Worm (Caenorhabditis elegans): ENCODE data around the gene C18D4.6.

The C18D4.6 gene

ce11 chrV:17542304-17542703 lies 4.1 kb upstream of the C18D4.6 start:
- TF ChIP-seq ceh-82 (tag; optimal IDR thresholded peaks at IDR 0.05): no peak
- no peak for TF ChIP-seq nhr-12 (tag; optimal IDR thresholded peaks at IDR 0.05)
- TF ChIP-seq aly-2 (tag; optimal IDR thresholded peaks at IDR 0.05): no peak
- TF ChIP-seq ztf-4 (tag; optimal IDR thresholded peaks at IDR 0.05): no peak
- TF ChIP-seq zag-1 (tag; optimal IDR thresholded peaks at IDR 0.05): no peak
- no peak for TF ChIP-seq nhr-10 (tag; optimal IDR thresholded peaks at IDR 0.05)
- TF ChIP-seq nhr-237 (tag; optimal IDR thresholded peaks at IDR 0.05): no peak
- TF ChIP-seq nhr-25 (tag; optimal IDR thresholded peaks at IDR 0.05): no peak
- TF ChIP-seq sma-9 (GFP tag; optimal IDR thresholded peaks at IDR 0.05): no peak
- TF ChIP-seq sma-9 (tag; optimal IDR thresholded peaks at IDR 0.05): no peak
- TF ChIP-seq unc-39 (tag; optimal IDR thresholded peaks at IDR 0.05): no peak
- no peak for TF ChIP-seq gmeb-1 (tag; optimal IDR thresholded peaks at IDR 0.05)
- no peak for TF ChIP-seq ztf-1 (GFP tag; conservative IDR thresholded peaks at IDR 0.05)
- TF ChIP-seq ztf-11 (tag; optimal IDR thresholded peaks at IDR 0.05): no peak
- TF ChIP-seq peb-1 (tag; optimal IDR thresholded peaks at IDR 0.05): no peak
- no peak for TF ChIP-seq mbf-1 (tag; optimal IDR thresholded peaks at IDR 0.05)
- no peak for TF ChIP-seq Y55F3AM.14 (GFP tag; optimal IDR thresholded peaks at IDR 0.05)
- TF ChIP-seq R02D3.7 (tag; optimal IDR thresholded peaks at IDR 0.05): no peak
- TF ChIP-seq unc-62 (GFP tag; optimal IDR thresholded peaks at IDR 0.05): no peak
- no peak for TF ChIP-seq nhr-6 (tag; optimal IDR thresholded peaks at IDR 0.05)
- no peak for TF ChIP-seq alr-1 (tag; optimal IDR thresholded peaks at IDR 0.05)

- TF ChIP-seq nhr-10 (tag; optimal IDR thresholded peaks at IDR 0.05) (no peak), dmd-4 (tag; optimal IDR thresholded peaks at IDR 0.05) (no peak), unc-39 (tag; optimal IDR thresholded peaks at IDR 0.05) (no peak), Y55F3AM.14 (GFP tag; optimal IDR thresholded peaks at IDR 0.05) (no peak), gmeb-1 (tag; optimal IDR thresholded peaks at IDR 0.05) (no peak), F13H6.1 (tag; optimal IDR thresholded peaks at IDR 0.05) (no peak), ztf-1 (GFP tag; conservative IDR thresholded peaks at IDR 0.05) (no peak)
These were observed 2.1 kb upstream of the C18D4.6 start, which contains the start of gene srz-25 for ce11 chrV:17540295-17540694. srz-25 (plus strand) TSS chrV:17540595.

- TF ChIP-seq alr-1 (tag; optimal IDR thresholded peaks at IDR 0.05): no peak
- TF ChIP-seq fos-1 (tag; optimal IDR thresholded peaks at IDR 0.05): no peak
- TF ChIP-seq nhr-237 (tag; optimal IDR thresholded peaks at IDR 0.05): no peak
- TF ChIP-seq ama-1 (optimal IDR thresholded peaks at IDR 0.05): no peak
- no peak for TF ChIP-seq zag-1 (tag; optimal IDR thresholded peaks at IDR 0.05)
- no peak for TF ChIP-seq mbf-1 (tag; optimal IDR thresholded peaks at IDR 0.05)
- no peak for TF ChIP-seq snpc-4 (tag; optimal IDR thresholded peaks at IDR 0.05)
- no peak for TF ChIP-seq Y55F3AM.14 (GFP tag; optimal IDR thresholded peaks at IDR 0.05)
- no peak for TF ChIP-seq ceh-16 (tag; optimal IDR thresholded peaks at IDR 0.05)
- TF ChIP-seq nhr-25 (tag; optimal IDR thresholded peaks at IDR 0.05): no peak
- TF ChIP-seq sem-4 (tag; optimal IDR thresholded peaks at IDR 0.05): no peak
- TF ChIP-seq nhr-23 (tag; optimal IDR thresholded peaks at IDR 0.05): no peak
- TF ChIP-seq ztf-4 (tag; optimal IDR thresholded peaks at IDR 0.05): no peak
- no peak for TF ChIP-seq mab-5 (tag; optimal IDR thresholded peaks at IDR 0.05)
- no peak for TF ChIP-seq unc-39 (tag; optimal IDR thresholded peaks at IDR 0.05)
- no peak for TF ChIP-seq ZK546.5 (tag; optimal IDR thresholded peaks at IDR 0.05)
These were observed 1.1 kb upstream of the C18D4.6 start for ce11 chrV:17539289-17539688.

ce11 chrV:17533200-17533599 lies 5.0 kb downstream of the C18D4.6 start:
- TF ChIP-seq C34F6.9 (tag; optimal IDR thresholded peaks at IDR 0.05) (no peak), nhr-25 (tag; optimal IDR thresholded peaks at IDR 0.05) (no peak), unc-55 (GFP tag; optimal IDR thresholded peaks at IDR 0.05) (no peak), sma-3 (GFP tag; optimal IDR thresholded peaks at IDR 0.05) (no peak), ceh-16 (tag; optimal IDR thresholded peaks at IDR 0.05) (no peak), gmeb-1 (tag; optimal IDR thresholded peaks at IDR 0.05) (no peak), nhr-21 (tag; optimal IDR thresholded peaks at IDR 0.05) (no peak), ztf-4 (tag; optimal IDR thresholded peaks at IDR 0.05) (no peak), alr-1 (tag; optimal IDR thresholded peaks at IDR 0.05) (no peak), crh-2 (tag; optimal IDR thresholded peaks at IDR 0.05) (no peak), zag-1 (tag; optimal IDR thresholded peaks at IDR 0.05) (no peak), Y55F3AM.14 (GFP tag; optimal IDR thresholded peaks at IDR 0.05) (no peak)

ce11 chrV:17532686-17533085 lies 5.5 kb downstream of the C18D4.6 start, which contains the start of gene C18D4.3:
C18D4.3 (minus strand) TSS chrV:17532786.
- TF ChIP-seq C34F6.9 (tag; optimal IDR thresholded peaks at IDR 0.05) (no peak), nhr-129 (tag; optimal IDR thresholded peaks at IDR 0.05) (no peak)

All from whole organism, L2 larva.